Worm (Caenorhabditis elegans): ENCODE results near the gene decr-1.2.

DNA sequence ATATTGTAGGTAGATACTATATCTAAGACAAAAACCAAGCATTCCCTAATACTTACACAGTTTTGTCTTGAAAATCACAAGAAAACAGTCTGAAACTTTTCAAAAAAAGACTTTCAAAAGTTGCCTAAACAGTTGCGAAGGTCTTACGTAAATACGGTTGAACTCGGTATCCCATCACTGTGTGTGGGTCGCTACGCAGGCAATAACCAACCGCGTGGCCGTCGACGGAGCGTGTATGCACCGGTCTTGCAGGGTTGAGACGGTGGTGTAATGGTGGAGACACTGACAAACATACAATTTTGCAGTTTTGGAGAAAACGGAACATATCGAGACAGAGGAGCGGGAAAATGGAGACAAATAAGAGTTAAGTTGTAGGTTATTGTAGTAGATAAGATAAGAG lies 15.8 kb downstream of the decr-1.2 start, which contains the start of gene iff-2:
- peak; percentile 69 for TF ChIP-seq T23F11.4 (GFP tag; optimal IDR thresholded peaks at IDR 0.05)
- TF ChIP-seq ceh-34 (tag; optimal IDR thresholded peaks at IDR 0.05), result peak; percentile 96
- no peak for TF ChIP-seq pha-4 (tag; optimal IDR thresholded peaks at IDR 0.05)
- peak; percentile 91 for TF ChIP-seq elt-2 (tag; optimal IDR thresholded peaks at IDR 0.05)
- TF ChIP-seq F13H6.1 (tag; optimal IDR thresholded peaks at IDR 0.05), result peak; percentile 66
- peak; percentile 62 for TF ChIP-seq nhr-11 (tag; optimal IDR thresholded peaks at IDR 0.05)
- peak; percentile 39; the same call in 1 of the 2 replicates for TF ChIP-seq sox-2 (GFP tag; IDR thresholded peaks at IDR 0.05)
- peak; percentile 68 for TF ChIP-seq fkh-6 (tag; optimal IDR thresholded peaks at IDR 0.05)
- peak; percentile 18 for TF ChIP-seq C38D4.7 (GFP tag; optimal IDR thresholded peaks at IDR 0.05)
- TF ChIP-seq fkh-10 (GFP tag; optimal IDR thresholded peaks at IDR 0.05), result peak; percentile 59
- TF ChIP-seq nfya-1 (tag; optimal IDR thresholded peaks at IDR 0.05), result peak; percentile 97
- peak; percentile 100 for TF ChIP-seq hlh-30 (tag; optimal IDR thresholded peaks at IDR 0.05; ENCODE audit: insufficient read depth)

All from whole organism, late embryonic.